Fruit fly (Drosophila melanogaster) whole organism, embryonic: ENCODE measurements around the gene CG6028.

Experiments
- Abd-B ChIP-seq: fragments of 200-800 bp; sonication (Bioruptor generic); optimal IDR thresholded peaks from 2 replicates; lab custom pipeline; 2018; ENCODE audit warnings: missing biosample characterization, mild to moderate bottlenecking, missing genetic modification characterization, moderate library complexity
- Atf-2 ChIP-seq: fragments of 200-800 bp; sonication (Bioruptor generic); optimal IDR thresholded peaks from 2 replicates; lab custom pipeline; 2016; ENCODE audit warnings: missing biosample characterization, missing genetic modification characterization
- CG10267 ChIP-seq: fragments of 200-800 bp; sonication (Bioruptor generic); optimal IDR thresholded peaks from 2 replicates; lab custom pipeline; 2018; ENCODE audit warnings: missing biosample characterization, mild to moderate bottlenecking, missing genetic modification characterization, moderate library complexity
- CG11456 ChIP-seq: fragments of 200-800 bp; sonication (Bioruptor generic); IDR thresholded peaks from 3 replicates; pipeline ENCODE4 v1.3.6; 2022; ENCODE audit warnings: missing biosample characterization, missing genetic modification characterization
- CG12391 ChIP-seq: fragments of 200-800 bp; sonication (Bioruptor generic); optimal IDR thresholded peaks from 3 replicates; lab custom pipeline; 2018; ENCODE audit warnings: missing biosample characterization, mild to moderate bottlenecking, missing genetic modification characterization, moderate library complexity
- CG12744 ChIP-seq: fragments of 200-800 bp; sonication (Bioruptor generic); optimal IDR thresholded peaks from 2 replicates; lab custom pipeline; 2016; ENCODE audit warnings: missing biosample characterization, missing genetic modification characterization
- CG13287 ChIP-seq: fragments of 200-800 bp; sonication (Bioruptor generic); IDR thresholded peaks from 2 replicates; pipeline ENCODE4 v1.3.6; 2022; ENCODE audit warnings: missing biosample characterization, missing genetic modification characterization; ENCODE audit not compliant: partially characterized antibody
- CG13624 ChIP-seq: fragments of 200-800 bp; sonication (Bioruptor generic); optimal IDR thresholded peaks from 2 replicates; lab custom pipeline; 2016; ENCODE audit warnings: missing biosample characterization, missing genetic modification characterization
- CG14860 ChIP-seq: fragments of 200-800 bp; sonication (Bioruptor generic); IDR thresholded peaks from 3 replicates; pipeline ENCODE4 v1.3.6; 2022; ENCODE audit warnings: missing biosample characterization, missing genetic modification characterization; ENCODE audit not compliant: partially characterized antibody
- CG15011 ChIP-seq: fragments of 200-800 bp; sonication (Bioruptor generic); optimal IDR thresholded peaks from 3 replicates; lab custom pipeline; 2018; ENCODE audit warnings: missing biosample characterization, mild to moderate bottlenecking, missing genetic modification characterization
- CG16815 ChIP-seq: fragments of 200-800 bp; sonication (Bioruptor generic); optimal IDR thresholded peaks from 3 replicates; lab custom pipeline; 2017; ENCODE audit warnings: missing biosample characterization, mild to moderate bottlenecking, missing genetic modification characterization
- CG1792 ChIP-seq: fragments of 200-800 bp; sonication (Bioruptor generic); optimal IDR thresholded peaks from 2 replicates; lab custom pipeline; 2016; ENCODE audit warnings: missing biosample characterization, missing genetic modification characterization
- CG2120 ChIP-seq: fragments of 200-800 bp; sonication (Bioruptor generic); optimal IDR thresholded peaks from 3 replicates; lab custom pipeline; 2016; ENCODE audit warnings: missing biosample characterization, missing genetic modification characterization
- CG2875 ChIP-seq: fragments of 200-800 bp; sonication (Bioruptor generic); optimal IDR thresholded peaks from 2 replicates; lab custom pipeline; 2017; ENCODE audit warnings: missing biosample characterization, mild to moderate bottlenecking, missing genetic modification characterization, missing genetic modification reagents
- CG32772 ChIP-seq: fragments of 200-800 bp; sonication (Bioruptor generic); IDR thresholded peaks from 2 replicates; pipeline ENCODE4 v1.3.6; 2022; ENCODE audit warnings: missing biosample characterization, missing genetic modification characterization
- CG34224 ChIP-seq: fragments of 200-800 bp; sonication (Bioruptor generic); IDR thresholded peaks from 3 replicates; pipeline ENCODE4 v1.3.6; 2022; ENCODE audit warnings: missing biosample characterization, missing genetic modification characterization; ENCODE audit not compliant: partially characterized antibody
- CG7271 ChIP-seq: fragments of 200-800 bp; sonication (Bioruptor generic); optimal IDR thresholded peaks from 2 replicates; lab custom pipeline; 2018; ENCODE audit warnings: missing biosample characterization, mild to moderate bottlenecking, missing genetic modification characterization, moderate library complexity
- CG7556 ChIP-seq: fragments of 200-800 bp; sonication (Bioruptor generic); optimal IDR thresholded peaks from 2 replicates; lab custom pipeline; 2017; ENCODE audit warnings: missing biosample characterization, mild to moderate bottlenecking, missing genetic modification characterization
- CG8359 ChIP-seq: fragments of 200-800 bp; sonication (Bioruptor generic); optimal IDR thresholded peaks from 2 replicates; lab custom pipeline; 2017; ENCODE audit warnings: missing biosample characterization, mild to moderate bottlenecking, missing genetic modification characterization, borderline replicate concordance
- Camta ChIP-seq: fragments of 200-800 bp; sonication (Bioruptor generic); optimal IDR thresholded peaks from 2 replicates; lab custom pipeline; 2016; ENCODE audit warnings: missing biosample characterization, missing genetic modification characterization
- Dip3 ChIP-seq: fragments of 200-800 bp; sonication (Bioruptor generic); optimal IDR thresholded peaks from 3 replicates; lab custom pipeline; 2016; ENCODE audit warnings: missing biosample characterization, missing genetic modification characterization
- Doc2 ChIP-seq: fragments of 200-800 bp; sonication (Bioruptor generic); IDR thresholded peaks from 2 replicates; pipeline ENCODE4 v1.3.6; 2022; ENCODE audit warnings: missing biosample characterization, missing genetic modification characterization
- Dref ChIP-seq: fragments of 200-800 bp; sonication (Bioruptor generic); IDR thresholded peaks from 2 replicates; pipeline ENCODE4 v1.3.6; 2022; ENCODE audit warnings: missing biosample characterization, missing genetic modification characterization
- Fer1 ChIP-seq: fragments of 200-800 bp; sonication (Bioruptor generic); optimal IDR thresholded peaks from 2 replicates; lab custom pipeline; 2017; ENCODE audit warnings: missing biosample characterization, mild to moderate bottlenecking, missing genetic modification characterization
- Fer3 ChIP-seq: fragments of 200-800 bp; sonication (Bioruptor generic); optimal IDR thresholded peaks from 2 replicates; lab custom pipeline; 2018; ENCODE audit warnings: missing biosample characterization, mild to moderate bottlenecking, missing genetic modification characterization, moderate library complexity
- HLH4C ChIP-seq: fragments of 200-800 bp; sonication (Bioruptor generic); IDR thresholded peaks from 3 replicates; pipeline ENCODE4 v1.3.6; 2022; ENCODE audit warnings: missing biosample characterization, missing genetic modification characterization; ENCODE audit not compliant: partially characterized antibody
- Meics ChIP-seq: fragments of 200-800 bp; sonication (Bioruptor generic); optimal IDR thresholded peaks from 2 replicates; lab custom pipeline; 2017; ENCODE audit warnings: missing biosample characterization, mild to moderate bottlenecking, missing genetic modification characterization
- Mrtf ChIP-seq: fragments of 200-800 bp; sonication (Bioruptor generic); IDR thresholded peaks from 3 replicates; pipeline ENCODE4 v1.3.6; 2022; ENCODE audit warnings: missing biosample characterization, missing genetic modification characterization
- Nf-YA ChIP-seq: fragments of 200-800 bp; sonication (Bioruptor generic); IDR thresholded peaks from 2 replicates; pipeline ENCODE4 v1.3.6; 2022; ENCODE audit warnings: missing biosample characterization, missing genetic modification characterization
- Oli ChIP-seq: fragments of 200-800 bp; sonication (Bioruptor generic); optimal IDR thresholded peaks from 2 replicates; lab custom pipeline; 2018; ENCODE audit warnings: missing biosample characterization, mild to moderate bottlenecking, missing genetic modification characterization, moderate library complexity
- Sin3A ChIP-seq: fragments of >200 bp; optimal IDR thresholded peaks from 2 replicates; lab custom pipeline; 2018
- Xbp1 ChIP-seq: fragments of 200-800 bp; sonication (Bioruptor generic); optimal IDR thresholded peaks from 3 replicates; lab custom pipeline; 2016; ENCODE audit warnings: missing biosample characterization, mild to moderate bottlenecking, missing genetic modification characterization
- ato ChIP-seq: fragments of 200-800 bp; sonication (Bioruptor generic); IDR thresholded peaks from 2 replicates; pipeline ENCODE4 v1.3.6; 2022; ENCODE audit warnings: missing biosample characterization, missing genetic modification characterization; ENCODE audit not compliant: partially characterized antibody
- bowl ChIP-seq: fragments of 200-800 bp; sonication (Bioruptor generic); IDR thresholded peaks from 2 replicates; pipeline ENCODE4 v1.3.6; 2022; ENCODE audit warnings: missing biosample characterization, missing genetic modification characterization
- chinmo ChIP-seq: fragments of 200-800 bp; sonication (Bioruptor generic); IDR thresholded peaks from 4 replicates; pipeline ENCODE4 v1.3.6; 2022; ENCODE audit warnings: missing biosample characterization, missing genetic modification characterization; ENCODE audit not compliant: partially characterized antibody
- crol ChIP-seq: fragments of 200-800 bp; sonication (Bioruptor generic); IDR thresholded peaks from 2 replicates; pipeline ENCODE4 v1.3.6; 2022; ENCODE audit warnings: missing biosample characterization, missing genetic modification characterization
- dpn ChIP-seq, 2 experiments: fragments of 200-800 bp; sonication (Bioruptor generic); optimal IDR thresholded peaks; 3 replicates each; lab custom pipeline; 2016; ENCODE audit warnings: missing biosample characterization in 2 of 2, missing genetic modification characterization in 2 of 2
- en ChIP-seq: fragments of 200-800 bp; sonication (Bioruptor generic); optimal IDR thresholded peaks from 2 replicates; lab custom pipeline; 2016; ENCODE audit warnings: missing biosample characterization, missing genetic modification characterization
- fd102C ChIP-seq: fragments of 200-800 bp; sonication (Bioruptor generic); optimal IDR thresholded peaks from 2 replicates; lab custom pipeline; 2018; ENCODE audit warnings: missing biosample characterization, mild to moderate bottlenecking, missing genetic modification characterization, moderate library complexity
- ftz-f1 ChIP-seq: fragments of 200-800 bp; sonication (Bioruptor generic); optimal IDR thresholded peaks from 2 replicates; lab custom pipeline; 2016; ENCODE audit warnings: missing biosample characterization, missing genetic modification characterization
- gem ChIP-seq: fragments of 200-800 bp; sonication (Bioruptor generic); optimal IDR thresholded peaks from 2 replicates; lab custom pipeline; 2019; ENCODE audit warnings: missing biosample characterization, mild to moderate bottlenecking, missing genetic modification characterization, moderate library complexity
- gfzf ChIP-seq: fragments of 200-800 bp; sonication (Bioruptor generic); optimal IDR thresholded peaks from 2 replicates; lab custom pipeline; 2016; ENCODE audit warnings: missing biosample characterization, mild to moderate bottlenecking, missing genetic modification characterization, moderate library complexity
- p53 ChIP-seq: fragments of 200-800 bp; sonication (Bioruptor generic); optimal IDR thresholded peaks from 2 replicates; lab custom pipeline; 2016; ENCODE audit warnings: missing biosample characterization, missing genetic modification characterization
- prd ChIP-seq, 3 experiments: fragments of >200 bp in 2 of 3; fragments of 200-800 bp in 1 of 3; sonication (Bioruptor generic) in 1 of 3; optimal IDR thresholded peaks in 2 of 3; IDR thresholded peaks in 1 of 3; 2 replicates in 2 of 3; 3 replicates in 1 of 3; pipeline versions ENCODE4 v1.3.6 to Lab custom; 2017 to 2022; ENCODE audit warnings: missing biosample characterization in 1 of 3, missing genetic modification characterization in 1 of 3
- sd ChIP-seq: fragments of 200-800 bp; sonication (Bioruptor generic); optimal IDR thresholded peaks from 3 replicates; lab custom pipeline; 2018; ENCODE audit warnings: missing biosample characterization, mild to moderate bottlenecking, missing genetic modification characterization, moderate library complexity
- sens ChIP-seq: fragments of 200-800 bp; sonication (Bioruptor generic); peaks from one replicate; lab custom pipeline; 2016; ENCODE audit warnings: missing biosample characterization, missing genetic modification characterization
- sna ChIP-seq: fragments of 200-800 bp; sonication (Bioruptor generic); IDR thresholded peaks from 2 replicates; pipeline ENCODE4 v1.3.6; 2022; ENCODE audit warnings: missing biosample characterization, missing genetic modification characterization; ENCODE audit not compliant: partially characterized antibody
- trem ChIP-seq: fragments of 200-800 bp; optimal IDR thresholded peaks from 3 replicates; lab custom pipeline; 2019; ENCODE audit warnings: missing biosample characterization, mild to moderate bottlenecking, missing genetic modification characterization, moderate library complexity
- vvl ChIP-seq: fragments of 200-800 bp; sonication (Bioruptor generic); IDR thresholded peaks from 2 replicates; pipeline ENCODE4 v1.3.6; 2022; ENCODE audit warnings: missing biosample characterization, missing genetic modification characterization

Gene CG6028

dm6 chr3R:22034160-22034742, 8.9 kb upstream of the CG6028 start, which contains the start of the genes CG45099, CG6015, pit and Fadd (continued):
- TF ChIP-seq CG13624 (GFP tag; lab: Kevin White, UChicago): peak; percentile 34
- TF ChIP-seq CG2875 (GFP tag; lab: Kevin White, UChicago): no peak
- TF ChIP-seq CG8359 (GFP tag; lab: Kevin White, UChicago): no peak
- TF ChIP-seq bowl (GFP tag; lab: Robert Waterston, UW): no peak
- TF ChIP-seq vvl (GFP tag; lab: Robert Waterston, UW): no peak
- peak; percentile 46 for TF ChIP-seq CG10267 (tag; lab: Kevin White, UChicago)
- no peak for TF ChIP-seq CG32772 (GFP tag; lab: Robert Waterston, UW)
- TF ChIP-seq sd (tag; lab: Kevin White, UChicago): no peak
- peak; percentile 74 for TF ChIP-seq HLH4C (GFP tag; lab: Robert Waterston, UW)
- TF ChIP-seq CG7271 (tag; lab: Kevin White, UChicago): no peak
- TF ChIP-seq CG12391: peak; percentile 35
- no peak for TF ChIP-seq CG1792 (GFP tag; lab: Kevin White, UChicago)
- no peak for TF ChIP-seq CG11456
- no peak for TF ChIP-seq Nf-YA (GFP tag; lab: Robert Waterston, UW)
- TF ChIP-seq crol (GFP tag; lab: Robert Waterston, UW): no peak
- peak; percentile 42 for TF ChIP-seq CG2120 (GFP tag; lab: Kevin White, UChicago)
- TF ChIP-seq en (GFP tag; lab: Kevin White, UChicago): no peak
- TF ChIP-seq CG14860 (GFP tag; lab: Robert Waterston, UW): peak; percentile 65; the same call in 2 of the 3 replicates
- TF ChIP-seq gem: no peak
- TF ChIP-seq Sin3A (lab: Kevin White, UChicago): peak; percentile 58
- TF ChIP-seq Camta (GFP tag; lab: Kevin White, UChicago): no peak
- peak; percentile 69 for TF ChIP-seq gfzf (GFP tag; lab: Kevin White, UChicago)
- TF ChIP-seq CG34224: peak; percentile 75
- TF ChIP-seq Meics (GFP tag; lab: Kevin White, UChicago): no peak
- peak; percentile 68 for TF ChIP-seq sens (GFP tag; lab: Kevin White, UChicago)
- peak; percentile 60; the same call in 1 of the 2 replicates for TF ChIP-seq sna (GFP tag; lab: Robert Waterston, UW)
- TF ChIP-seq trem (tag; lab: Kevin White, UChicago): peak; percentile 62
- TF ChIP-seq CG16815: no peak
- TF ChIP-seq p53 (GFP tag; lab: Kevin White, UChicago): no peak
- TF ChIP-seq fd102C (GFP tag; lab: Kevin White, UChicago): no peak
- TF ChIP-seq ftz-f1 (GFP tag; lab: Kevin White, UChicago): no peak
- TF ChIP-seq ato (GFP tag; lab: Robert Waterston, UW): peak; percentile 32; the same call in 1 of the 2 replicates
- no peak for TF ChIP-seq Doc2 (GFP tag; lab: Robert Waterston, UW)
- peak; percentile 74 for TF ChIP-seq Dref (GFP tag; lab: Robert Waterston, UW)
- TF ChIP-seq CG7556: no peak
- TF ChIP-seq Fer1 (GFP tag; lab: Kevin White, UChicago): no peak
- no peak for TF ChIP-seq Xbp1
- no peak for TF ChIP-seq Oli (tag; lab: Kevin White, UChicago)
- peak; percentile 77 for TF ChIP-seq CG13287 (GFP tag; lab: Robert Waterston, UW)
- no peak for TF ChIP-seq Fer3
- TF ChIP-seq CG12744 (GFP tag; lab: Kevin White, UChicago): no peak
- TF ChIP-seq Atf-2 (GFP tag; lab: Kevin White, UChicago): no peak
- TF ChIP-seq Abd-B: peak; percentile 11
- TF ChIP-seq chinmo (GFP tag; lab: Robert Waterston, UW): no peak
- no peak for TF ChIP-seq Mrtf (GFP tag; lab: Robert Waterston, UW)
- no peak for TF ChIP-seq CG15011
- TF ChIP-seq Dip3 (GFP tag; lab: Kevin White, UChicago): no peak
- TF ChIP-seq dpn (GFP tag; optimal IDR thresholded peaks at IDR 0.05; lab: Kevin White, UChicago): peak in 1 of 2 experiments; percentile 26
- no peak for TF ChIP-seq prd (optimal IDR thresholded peaks at IDR 0.05; lab: Kevin White, UChicago)
- no peak for TF ChIP-seq prd (GFP tag; IDR thresholded peaks at IDR 0.05; lab: Robert Waterston, UW)
